Worm (Caenorhabditis elegans): ENCODE data around the gene swt-3.

- no peak for TF ChIP-seq snpc-4 (tag; optimal IDR thresholded peaks at IDR 0.05)
- TF ChIP-seq ama-1 (optimal IDR thresholded peaks at IDR 0.05): no peak
- TF ChIP-seq egl-27 (tag; optimal IDR thresholded peaks at IDR 0.05): no peak
- TF ChIP-seq ceh-82 (tag; optimal IDR thresholded peaks at IDR 0.05): no peak
- TF ChIP-seq unc-39 (tag; optimal IDR thresholded peaks at IDR 0.05): no peak
- TF ChIP-seq aly-2 (tag; optimal IDR thresholded peaks at IDR 0.05): no peak
- no peak for TF ChIP-seq nhr-23 (tag; optimal IDR thresholded peaks at IDR 0.05)
Measured at ce11 chrIV:10765053-10765452, 15.4 kb downstream of the swt-3 start, which contains the start of gene T25B9.12.

All from whole organism, L2 larva.